Worm (Caenorhabditis elegans) whole organism, L4/young adult: Measurements from ENCODE around the gene C35A11.3.

Experiments
- W03F9.2 ChIP-seq: fragments of 150-350 bp; optimal IDR thresholded peaks from 2 replicates; lab custom pipeline; 2014; ENCODE audit warnings: missing biosample characterization, missing genetic modification characterization
- him-1 ChIP-seq: sonication (generic microtip); optimal IDR thresholded peaks from 2 replicates; lab custom pipeline; 2016; ENCODE audit warnings: missing genotype, missing genetic modification reagents, missing genetic modification characterization, missing compliant biosample characterization

ce11 chrV:5334588-5334987, 37.6 kb upstream of the C35A11.3 start, which contains the start of gene srg-28:
- no peak for TF ChIP-seq him-1 (tag; lab: Kevin White, UChicago)
- no peak for TF ChIP-seq W03F9.2 (tag; lab: Kevin White, UChicago)
